Fruit fly (Drosophila melanogaster) whole organism, pupa: ENCODE measurements around the gene CG12506.

Experiments used
- CG10348 ChIP-seq: fragments of 200-800 bp; sonication (Bioruptor generic); IDR thresholded peaks from 2 replicates; pipeline ENCODE4 v1.3.6; 2022; ENCODE audit warnings: missing biosample characterization, missing genetic modification characterization
- CG12605 ChIP-seq: fragments of 200-800 bp; sonication (Bioruptor generic); IDR thresholded peaks from 2 replicates; pipeline ENCODE4 v1.3.6; 2022; ENCODE audit warnings: missing biosample characterization, missing genetic modification characterization
- CG13204 ChIP-seq: fragments of 200-800 bp; sonication (Bioruptor generic); optimal IDR thresholded peaks from 2 replicates; lab custom pipeline; 2018; ENCODE audit warnings: missing biosample characterization, mild to moderate bottlenecking, missing genetic modification characterization, moderate library complexity
- CG14655 ChIP-seq: fragments of 200-800 bp; sonication (Bioruptor generic); optimal IDR thresholded peaks from 3 replicates; lab custom pipeline; 2017; ENCODE audit warnings: mild to moderate bottlenecking, missing biosample characterization, missing genetic modification reagents, missing genetic modification characterization
- CG15710 ChIP-seq: fragments of 200-800 bp; sonication (Bioruptor generic); optimal IDR thresholded peaks from 2 replicates; lab custom pipeline; 2018; ENCODE audit warnings: missing biosample characterization, mild to moderate bottlenecking, missing genetic modification characterization, moderate library complexity
- CG17806 ChIP-seq: fragments of 200-800 bp; sonication (Bioruptor generic); optimal IDR thresholded peaks from 2 replicates; lab custom pipeline; 2018; ENCODE audit warnings: missing biosample characterization, mild to moderate bottlenecking, missing genetic modification characterization, moderate library complexity
- CG32121 ChIP-seq: fragments of 200-800 bp; sonication (Bioruptor generic); IDR thresholded peaks from 2 replicates; pipeline ENCODE4 v1.3.6; 2022; ENCODE audit warnings: missing biosample characterization, missing genetic modification characterization
- CG34367 ChIP-seq: fragments of 200-800 bp; sonication (Bioruptor generic); optimal IDR thresholded peaks from 2 replicates; lab custom pipeline; 2018; ENCODE audit warnings: missing biosample characterization, mild to moderate bottlenecking, missing genetic modification characterization
- CG4496 ChIP-seq: fragments of 200-800 bp; sonication (Bioruptor generic); IDR thresholded peaks from 3 replicates; pipeline ENCODE4 v1.3.6; 2022; ENCODE audit warnings: missing biosample characterization, missing genetic modification characterization
- CG8159 ChIP-seq: fragments of 200-800 bp; sonication (Bioruptor generic); optimal IDR thresholded peaks from 3 replicates; lab custom pipeline; 2018; ENCODE audit warnings: missing biosample characterization, mild to moderate bottlenecking, missing genetic modification characterization, moderate library complexity
- CG8301 ChIP-seq: fragments of 200-800 bp; sonication (Bioruptor generic); optimal IDR thresholded peaks from 2 replicates; lab custom pipeline; 2018; ENCODE audit warnings: missing biosample characterization, mild to moderate bottlenecking, missing genetic modification characterization
- CG9948 ChIP-seq: fragments of 200-800 bp; sonication (Bioruptor generic); optimal IDR thresholded peaks from 2 replicates; lab custom pipeline; 2018; ENCODE audit warnings: missing biosample characterization, mild to moderate bottlenecking, missing genetic modification characterization, moderate library complexity
- D1 ChIP-seq: fragments of 200-800 bp; sonication (Bioruptor generic); optimal IDR thresholded peaks from 2 replicates; lab custom pipeline; 2018; ENCODE audit warnings: missing biosample characterization, mild to moderate bottlenecking, missing genetic modification characterization, moderate library complexity
- EcR ChIP-seq: fragments of 200-800 bp; sonication (Bioruptor generic); optimal IDR thresholded peaks from 3 replicates; lab custom pipeline; 2019; ENCODE audit warnings: missing biosample characterization, missing genetic modification characterization, mild to moderate bottlenecking, moderate library complexity, missing genetic modification reagents
- Ets98B ChIP-seq: fragments of 200-800 bp; sonication (Bioruptor generic); IDR thresholded peaks from 2 replicates; pipeline ENCODE4 v1.3.6; 2022; ENCODE audit warnings: missing biosample characterization, missing genetic modification characterization
- Pif1A ChIP-seq: fragments of 200-800 bp; sonication (Bioruptor generic); optimal IDR thresholded peaks from 3 replicates; lab custom pipeline; 2016; ENCODE audit warnings: missing biosample characterization, missing genetic modification characterization
- Pif1B ChIP-seq: fragments of 200-800 bp; sonication (Bioruptor generic); optimal IDR thresholded peaks from 3 replicates; lab custom pipeline; 2016; ENCODE audit warnings: missing biosample characterization, missing genetic modification characterization
- Snoo ChIP-seq: fragments of 200-800 bp; sonication (Bioruptor generic); optimal IDR thresholded peaks from 3 replicates; lab custom pipeline; 2017; ENCODE audit warnings: missing biosample characterization, mild to moderate bottlenecking, missing genetic modification characterization, inconsistent platforms
- fd96Ca ChIP-seq: fragments of 200-800 bp; sonication (Bioruptor generic); IDR thresholded peaks from 3 replicates; pipeline ENCODE4 v1.3.6; 2022; ENCODE audit warnings: missing biosample characterization, missing genetic modification characterization
- gl ChIP-seq: fragments of 200-800 bp; sonication (Bioruptor generic); optimal IDR thresholded peaks from 2 replicates; lab custom pipeline; 2018; ENCODE audit warnings: missing biosample characterization, mild to moderate bottlenecking, missing genetic modification characterization
- rn ChIP-seq: fragments of 200-800 bp; sonication (Bioruptor generic); IDR thresholded peaks from 2 replicates; pipeline ENCODE4 v1.3.6; 2022; ENCODE audit warnings: missing biosample characterization, missing genetic modification characterization

CG12506 gene

dm6 chr2L:735772-736171 is 37.6 kb upstream of the CG12506 start:
- TF ChIP-seq CG4496 (GFP tag; lab: Robert Waterston, UW) (peak; percentile 52; the same call in 2 of the 3 replicates), Ets98B (0 out of 2 replicates have a peak, but pooled peaks have one; percentile 23), CG32121 (GFP tag; lab: Robert Waterston, UW) (0 out of 2 replicates have a peak, but pooled peaks have one; percentile 28), rn (GFP tag; lab: Robert Waterston, UW) (no peak), CG8159 (tag; lab: Kevin White, UChicago) (no peak)

DNA sequence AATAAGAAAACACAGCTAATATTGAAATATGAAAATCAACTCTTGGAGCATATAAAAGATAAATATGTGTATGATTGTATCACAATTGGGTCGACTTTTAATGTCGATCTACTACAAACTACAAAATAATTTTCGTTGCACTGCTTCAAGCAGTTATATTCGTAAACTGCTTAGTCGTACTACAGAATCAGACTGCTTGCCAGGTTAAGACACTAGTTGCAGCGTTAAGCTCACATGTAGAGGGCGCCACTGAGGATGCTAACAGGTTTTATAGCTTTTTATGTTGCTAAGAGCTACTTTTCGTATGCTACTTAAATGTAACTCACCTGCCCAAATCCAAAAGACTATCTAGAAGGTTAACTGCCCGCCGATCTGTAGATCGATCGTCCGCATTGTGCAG is 33.3 kb upstream of the CG12506 start:
- TF ChIP-seq CG8159 (tag; lab: Kevin White, UChicago): no peak
- TF ChIP-seq D1 (tag; lab: Kevin White, UChicago): peak; percentile 15

dm6 chr2L:744295-744694 is 29.1 kb upstream of the CG12506 start, which contains the start of gene Eaat2:
Gene Eaat2 (minus strand): TSS chr2L:744395.
- TF ChIP-seq CG32121 (GFP tag; lab: Robert Waterston, UW) (no peak), Snoo (tag; lab: Kevin White, UChicago) (no peak), CG13204 (GFP tag; lab: Kevin White, UChicago) (no peak), fd96Ca (no peak), EcR (GFP tag; lab: Kevin White, UChicago) (no peak), CG12605 (GFP tag; lab: Robert Waterston, UW) (no peak), CG14655 (GFP tag; lab: Kevin White, UChicago) (no peak), CG8301 (tag; lab: Kevin White, UChicago) (no peak), CG10348 (GFP tag; lab: Robert Waterston, UW) (no peak), gl (no peak), rn (GFP tag; lab: Robert Waterston, UW) (no peak), CG34367 (tag; lab: Kevin White, UChicago) (no peak), CG9948 (tag; lab: Kevin White, UChicago) (no peak), Pif1A (GFP tag; lab: Kevin White, UChicago) (no peak), Pif1B (GFP tag; lab: Kevin White, UChicago) (no peak), CG17806 (no peak), D1 (tag; lab: Kevin White, UChicago) (no peak), CG15710 (tag; lab: Kevin White, UChicago) (no peak), CG8159 (tag; lab: Kevin White, UChicago) (no peak), Ets98B (no peak)

dm6 chr2L:745785-746184 is 27.6 kb upstream of the CG12506 start:
- TF ChIP-seq CG32121 (GFP tag; lab: Robert Waterston, UW) (0 out of 2 replicates have a peak, but pooled peaks have one; percentile 17), Snoo (tag; lab: Kevin White, UChicago) (no peak), CG14655 (GFP tag; lab: Kevin White, UChicago) (peak; percentile 35), CG8301 (tag; lab: Kevin White, UChicago) (peak; percentile 6), rn (GFP tag; lab: Robert Waterston, UW) (no peak), CG4496 (GFP tag; lab: Robert Waterston, UW) (peak; percentile 35; the same call in 1 of the 3 replicates), CG12605 (GFP tag; lab: Robert Waterston, UW) (0 out of 2 replicates have a peak, but pooled peaks have one; percentile 22), CG13204 (GFP tag; lab: Kevin White, UChicago) (no peak), D1 (tag; lab: Kevin White, UChicago) (no peak), Ets98B (no peak; the same call in 1 of the 2 replicates), fd96Ca (peak; percentile 31; the same call in 1 of the 3 replicates), gl (no peak)

dm6 chr2L:749645-750044 is 23.7 kb upstream of the CG12506 start, which contains the start of gene GABA-B-R3:
Gene GABA-B-R3 (plus strand): TSS chr2L:749945.
- TF ChIP-seq CG15710 (tag; lab: Kevin White, UChicago): no peak
- no peak for TF ChIP-seq gl

- TF ChIP-seq CG4496 (GFP tag; lab: Robert Waterston, UW) (0 out of 3 replicates have a peak, but pooled peaks have one; percentile 18), CG8159 (tag; lab: Kevin White, UChicago) (no peak)
Measured at dm6 chr2L:750299-750698, 23.0 kb upstream of the CG12506 start.

DNA sequence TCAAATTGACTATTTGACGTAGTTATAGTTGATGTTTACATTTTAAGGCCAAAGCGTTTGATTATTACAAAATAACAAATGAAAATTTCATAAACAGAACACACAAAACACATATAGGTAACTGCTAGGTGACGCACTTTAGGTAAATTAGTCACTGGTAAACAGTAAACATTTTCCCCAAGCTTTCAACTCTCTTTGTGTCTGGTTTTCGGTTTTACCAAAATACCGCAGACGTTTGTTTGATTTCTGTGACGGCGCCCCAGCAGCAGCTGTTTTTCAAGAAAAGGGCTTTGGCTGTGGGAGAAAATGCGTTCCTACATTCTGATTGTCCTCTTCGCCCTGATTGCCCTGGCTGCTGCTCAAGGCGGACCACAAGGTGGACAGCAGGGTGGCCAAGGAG is 2.9 kb downstream of the CG12506 start, which contains the start of gene CG13946:
Gene CG13946 (plus strand): TSS at position 301 of the 400 bp plus-strand sequence.
- no peak for TF ChIP-seq CG12605 (GFP tag; lab: Robert Waterston, UW)
- TF ChIP-seq CG8159 (tag; lab: Kevin White, UChicago): no peak
- TF ChIP-seq Pif1B (GFP tag; lab: Kevin White, UChicago): no peak
- no peak for TF ChIP-seq CG13204 (GFP tag; lab: Kevin White, UChicago)
- no peak for TF ChIP-seq EcR (GFP tag; lab: Kevin White, UChicago)
- TF ChIP-seq CG4496 (GFP tag; lab: Robert Waterston, UW): no peak
- no peak for TF ChIP-seq CG15710 (tag; lab: Kevin White, UChicago)
- TF ChIP-seq gl: no peak
- no peak for TF ChIP-seq CG9948 (tag; lab: Kevin White, UChicago)
- TF ChIP-seq CG14655 (GFP tag; lab: Kevin White, UChicago): no peak
- TF ChIP-seq CG17806: no peak
- TF ChIP-seq fd96Ca: no peak
- TF ChIP-seq CG10348 (GFP tag; lab: Robert Waterston, UW): no peak
- TF ChIP-seq rn (GFP tag; lab: Robert Waterston, UW): no peak
- no peak for TF ChIP-seq CG34367 (tag; lab: Kevin White, UChicago)
- no peak for TF ChIP-seq Ets98B
- no peak for TF ChIP-seq CG32121 (GFP tag; lab: Robert Waterston, UW)
- TF ChIP-seq CG8301 (tag; lab: Kevin White, UChicago): no peak
- TF ChIP-seq Pif1A (GFP tag; lab: Kevin White, UChicago): no peak
- no peak for TF ChIP-seq Snoo (tag; lab: Kevin White, UChicago)
- TF ChIP-seq, all 21 proteins: peak for 0
